Fruit fly (Drosophila melanogaster) whole organism, embryonic: Measurements from ENCODE around the gene Rpp20.

ENCODE experiments used
- Atf3 ChIP-seq: fragments of 200-800 bp; sonication (Bioruptor generic); optimal IDR thresholded peaks from 3 replicates; lab custom pipeline; 2016; ENCODE audit warnings: missing biosample characterization, missing genetic modification characterization
- Atf6 ChIP-seq: fragments of 200-800 bp; sonication (Bioruptor generic); IDR thresholded peaks from 2 replicates; pipeline ENCODE4 v1.3.6; 2022; ENCODE audit warnings: missing biosample characterization, missing genetic modification characterization
- BEAF-32 ChIP-seq: fragments of 200-800 bp; sonication (Bioruptor generic); optimal IDR thresholded peaks from 3 replicates; lab custom pipeline; 2017; ENCODE audit warnings: missing biosample characterization, missing genetic modification characterization, mild to moderate bottlenecking, moderate library complexity, missing genetic modification reagents
- CG10321 ChIP-seq: fragments of 200-800 bp; sonication (Bioruptor generic); IDR thresholded peaks from 2 replicates; pipeline ENCODE4 v1.3.6; 2022; ENCODE audit warnings: missing biosample characterization, missing genetic modification characterization
- CG11398 ChIP-seq: fragments of 200-800 bp; sonication (Bioruptor generic); optimal IDR thresholded peaks from 2 replicates; lab custom pipeline; 2016; ENCODE audit warnings: missing biosample characterization, missing genetic modification characterization
- CG11695 ChIP-seq: fragments of 200-800 bp; sonication (Bioruptor generic); IDR thresholded peaks from 3 replicates; pipeline ENCODE4 v1.3.6; 2022; ENCODE audit warnings: missing biosample characterization, missing genetic modification characterization
- CG1233 ChIP-seq: fragments of 200-800 bp; sonication (Bioruptor generic); optimal IDR thresholded peaks from 4 replicates; lab custom pipeline; 2018; ENCODE audit warnings: missing biosample characterization, mild to moderate bottlenecking, missing genetic modification characterization
- CG15479 ChIP-seq: fragments of 200-800 bp; sonication (Bioruptor generic); optimal IDR thresholded peaks from 3 replicates; lab custom pipeline; 2019; ENCODE audit warnings: missing biosample characterization, mild to moderate bottlenecking, missing genetic modification characterization, moderate library complexity
- CG1602 ChIP-seq: fragments of 200-800 bp; sonication (Bioruptor generic); optimal IDR thresholded peaks from 3 replicates; lab custom pipeline; 2016; ENCODE audit warnings: missing biosample characterization, missing genetic modification characterization
- CG1603 ChIP-seq: fragments of 200-800 bp; sonication (Bioruptor generic); optimal IDR thresholded peaks from 2 replicates; lab custom pipeline; 2019; ENCODE audit warnings: missing biosample characterization, mild to moderate bottlenecking, missing genetic modification characterization, moderate library complexity
- CG1792 ChIP-seq: fragments of 200-800 bp; sonication (Bioruptor generic); optimal IDR thresholded peaks from 2 replicates; lab custom pipeline; 2016; ENCODE audit warnings: missing biosample characterization, missing genetic modification characterization
- CG1832 ChIP-seq: fragments of 200-800 bp; sonication (Bioruptor generic); optimal IDR thresholded peaks from 2 replicates; lab custom pipeline; 2017; ENCODE audit warnings: missing biosample characterization, mild to moderate bottlenecking, missing genetic modification characterization, inconsistent platforms
- CG18599 ChIP-seq: fragments of 200-800 bp; sonication (Bioruptor generic); optimal IDR thresholded peaks from 3 replicates; lab custom pipeline; 2017; ENCODE audit warnings: missing biosample characterization, missing genetic modification characterization, mild to moderate bottlenecking, moderate library complexity, missing genetic modification reagents
- CG4360 ChIP-seq: fragments of 200-800 bp; sonication (Bioruptor generic); IDR thresholded peaks from 2 replicates; pipeline ENCODE4 v1.3.6; 2022; ENCODE audit warnings: missing biosample characterization, missing genetic modification characterization
- CG4404 ChIP-seq: fragments of 200-800 bp; sonication (Bioruptor generic); IDR thresholded peaks from 2 replicates; pipeline ENCODE4 v1.3.6; 2022; ENCODE audit warnings: missing biosample characterization, missing genetic modification characterization
- CG4617 ChIP-seq: fragments of 200-800 bp; sonication (Bioruptor generic); optimal IDR thresholded peaks from 3 replicates; lab custom pipeline; 2016; ENCODE audit warnings: missing biosample characterization, missing genetic modification characterization, borderline replicate concordance
- CG4854 ChIP-seq: fragments of 200-800 bp; sonication (Bioruptor generic); optimal IDR thresholded peaks from 2 replicates; lab custom pipeline; 2016; ENCODE audit warnings: missing biosample characterization, missing genetic modification characterization, inconsistent platforms
- CG6854 ChIP-seq: fragments of 200-800 bp; sonication (Bioruptor generic); optimal IDR thresholded peaks from 3 replicates; lab custom pipeline; 2017; ENCODE audit warnings: missing biosample characterization, mild to moderate bottlenecking, missing genetic modification characterization
- CG8281 ChIP-seq: fragments of 200-800 bp; sonication (Bioruptor generic); optimal IDR thresholded peaks from 2 replicates; lab custom pipeline; 2018; ENCODE audit warnings: missing biosample characterization, mild to moderate bottlenecking, missing genetic modification characterization, moderate library complexity
- CG8478 ChIP-seq: fragments of >200 bp; optimal IDR thresholded peaks from 2 replicates; lab custom pipeline; 2018
- CG9437 ChIP-seq: fragments of 200-800 bp; sonication (Bioruptor generic); optimal IDR thresholded peaks from 2 replicates; lab custom pipeline; 2018; ENCODE audit warnings: missing biosample characterization, mild to moderate bottlenecking, missing genetic modification characterization
- Dad ChIP-seq: fragments of 200-800 bp; sonication (Bioruptor generic); optimal IDR thresholded peaks from 3 replicates; lab custom pipeline; 2016; ENCODE audit warnings: missing biosample characterization, missing genetic modification characterization
- E2f2 ChIP-seq: fragments of 200-800 bp; sonication (Bioruptor generic); IDR thresholded peaks from 2 replicates; pipeline ENCODE4 v1.3.6; 2022; ENCODE audit warnings: missing biosample characterization, missing genetic modification characterization
- Ets97D ChIP-seq: fragments of 200-800 bp; sonication (Bioruptor generic); optimal IDR thresholded peaks from 3 replicates; lab custom pipeline; 2016; ENCODE audit warnings: missing biosample characterization, missing genetic modification characterization
- Rfx ChIP-seq: fragments of 200-800 bp; sonication (Bioruptor generic); IDR thresholded peaks from 2 replicates; pipeline ENCODE4 v1.3.6; 2022; ENCODE audit warnings: missing biosample characterization, missing genetic modification characterization
- Side ChIP-seq: fragments of 200-800 bp; sonication (Bioruptor generic); optimal IDR thresholded peaks from 2 replicates; lab custom pipeline; 2016; ENCODE audit warnings: missing biosample characterization, missing genetic modification characterization
- Trl ChIP-seq, 3 experiments: fragments of >200 bp in 2 of 3; fragments of 200-800 bp in 1 of 3; sonication (Bioruptor generic) in 1 of 3; optimal IDR thresholded peaks; 2 replicates in 1 of 3; 3 replicates in 2 of 3; lab custom pipeline; 2016 to 2017; ENCODE audit warnings: missing biosample characterization in 1 of 3, missing genetic modification characterization in 1 of 3
- cas ChIP-seq: fragments of 200-800 bp; sonication (Bioruptor generic); IDR thresholded peaks from 2 replicates; pipeline ENCODE4 v1.3.6; 2022; ENCODE audit warnings: missing biosample characterization, missing genetic modification characterization
- chm ChIP-seq: fragments of 200-800 bp; sonication (Bioruptor generic); IDR thresholded peaks from 2 replicates; pipeline ENCODE4 v1.3.6; 2022; ENCODE audit warnings: missing biosample characterization, missing genetic modification characterization
- eyg ChIP-seq: fragments of 200-800 bp; sonication (Bioruptor generic); optimal IDR thresholded peaks from 3 replicates; lab custom pipeline; 2016; ENCODE audit warnings: missing biosample characterization, missing genetic modification characterization
- fd64A ChIP-seq: fragments of 200-800 bp; sonication (Bioruptor generic); optimal IDR thresholded peaks from 3 replicates; lab custom pipeline; 2018; ENCODE audit warnings: missing biosample characterization, mild to moderate bottlenecking, missing genetic modification characterization
- insv ChIP-seq, 2 experiments: fragments of 200-800 bp; sonication (Bioruptor generic); optimal IDR thresholded peaks; 3 replicates each; lab custom pipeline; 2016 to 2018; ENCODE audit warnings: missing biosample characterization in 2 of 2, missing genetic modification characterization in 2 of 2
- inv ChIP-seq: fragments of 200-800 bp; sonication (Bioruptor generic); IDR thresholded peaks from 2 replicates; pipeline ENCODE4 v1.3.6; 2022; ENCODE audit warnings: missing biosample characterization, missing genetic modification characterization; ENCODE audit not compliant: partially characterized antibody
- jigr1 ChIP-seq: fragments of 200-800 bp; sonication (Bioruptor generic); IDR thresholded peaks from 3 replicates; pipeline ENCODE4 v1.3.6; 2022; ENCODE audit warnings: missing biosample characterization, missing genetic modification characterization
- lmd ChIP-seq: fragments of 200-800 bp; sonication (Bioruptor generic); IDR thresholded peaks from 2 replicates; pipeline ENCODE4 v1.3.6; 2022; ENCODE audit warnings: missing biosample characterization, missing genetic modification characterization
- nom ChIP-seq: fragments of 200-800 bp; sonication (Bioruptor generic); optimal IDR thresholded peaks from 2 replicates; lab custom pipeline; 2017; ENCODE audit warnings: missing biosample characterization, missing genetic modification characterization, mild to moderate bottlenecking, moderate library complexity, missing genetic modification reagents
- phol ChIP-seq: fragments of 200-800 bp; sonication (Bioruptor generic); optimal IDR thresholded peaks from 3 replicates; lab custom pipeline; 2018; ENCODE audit warnings: missing biosample characterization, mild to moderate bottlenecking, missing genetic modification characterization, moderate library complexity
- prd ChIP-seq, 3 experiments: fragments of >200 bp in 2 of 3; fragments of 200-800 bp in 1 of 3; sonication (Bioruptor generic) in 1 of 3; optimal IDR thresholded peaks in 2 of 3; IDR thresholded peaks in 1 of 3; 2 replicates in 2 of 3; 3 replicates in 1 of 3; pipeline versions ENCODE4 v1.3.6 to Lab custom; 2017 to 2022; ENCODE audit warnings: missing biosample characterization in 1 of 3, missing genetic modification characterization in 1 of 3
- pros ChIP-seq: fragments of 200-800 bp; sonication (Bioruptor generic); optimal IDR thresholded peaks from 3 replicates; lab custom pipeline; 2019; ENCODE audit warnings: missing biosample characterization, mild to moderate bottlenecking, missing genetic modification characterization, moderate library complexity
- pum ChIP-seq: fragments of 200-800 bp; sonication (Bioruptor generic); optimal IDR thresholded peaks from 2 replicates; lab custom pipeline; 2016; ENCODE audit warnings: missing biosample characterization, missing genetic modification characterization
- ro ChIP-seq: fragments of 200-800 bp; sonication (Bioruptor generic); IDR thresholded peaks from 2 replicates; pipeline ENCODE4 v1.3.6; 2022; ENCODE audit warnings: missing biosample characterization, missing genetic modification characterization
- sqz ChIP-seq: fragments of 200-800 bp; sonication (Bioruptor generic); optimal IDR thresholded peaks from 3 replicates; lab custom pipeline; 2018; ENCODE audit warnings: missing biosample characterization, mild to moderate bottlenecking, missing genetic modification characterization
- tap ChIP-seq: fragments of 200-800 bp; optimal IDR thresholded peaks from 3 replicates; lab custom pipeline; 2019; ENCODE audit warnings: missing biosample characterization, mild to moderate bottlenecking, missing genetic modification characterization, moderate library complexity
- wek ChIP-seq: fragments of 200-800 bp; sonication (Bioruptor generic); optimal IDR thresholded peaks from 3 replicates; lab custom pipeline; 2018; ENCODE audit warnings: missing biosample characterization, mild to moderate bottlenecking, missing genetic modification characterization, moderate library complexity
- zen ChIP-seq: fragments of 200-800 bp; sonication (Bioruptor generic); optimal IDR thresholded peaks from 3 replicates; lab custom pipeline; 2018; ENCODE audit warnings: missing biosample characterization, mild to moderate bottlenecking, missing genetic modification characterization, moderate library complexity
- zf30C ChIP-seq: fragments of 200-800 bp; sonication (Bioruptor generic); optimal IDR thresholded peaks from 3 replicates; lab custom pipeline; 2018; ENCODE audit warnings: missing biosample characterization, mild to moderate bottlenecking, missing genetic modification characterization

The Rpp20 gene

dm6 chrX:19781861-19782260 lies 37.6 kb downstream of the Rpp20 start:
- peak; percentile 61 for TF ChIP-seq CG8478 (lab: Kevin White, UChicago)
- TF ChIP-seq eyg (GFP tag; lab: Kevin White, UChicago): no peak
- TF ChIP-seq Atf6: no peak
- no peak for TF ChIP-seq prd (optimal IDR thresholded peaks at IDR 0.05; lab: Kevin White, UChicago)
- TF ChIP-seq prd (GFP tag; IDR thresholded peaks at IDR 0.05; lab: Robert Waterston, UW): peak; percentile 5; the same call in 1 of the 3 replicates

DNA sequence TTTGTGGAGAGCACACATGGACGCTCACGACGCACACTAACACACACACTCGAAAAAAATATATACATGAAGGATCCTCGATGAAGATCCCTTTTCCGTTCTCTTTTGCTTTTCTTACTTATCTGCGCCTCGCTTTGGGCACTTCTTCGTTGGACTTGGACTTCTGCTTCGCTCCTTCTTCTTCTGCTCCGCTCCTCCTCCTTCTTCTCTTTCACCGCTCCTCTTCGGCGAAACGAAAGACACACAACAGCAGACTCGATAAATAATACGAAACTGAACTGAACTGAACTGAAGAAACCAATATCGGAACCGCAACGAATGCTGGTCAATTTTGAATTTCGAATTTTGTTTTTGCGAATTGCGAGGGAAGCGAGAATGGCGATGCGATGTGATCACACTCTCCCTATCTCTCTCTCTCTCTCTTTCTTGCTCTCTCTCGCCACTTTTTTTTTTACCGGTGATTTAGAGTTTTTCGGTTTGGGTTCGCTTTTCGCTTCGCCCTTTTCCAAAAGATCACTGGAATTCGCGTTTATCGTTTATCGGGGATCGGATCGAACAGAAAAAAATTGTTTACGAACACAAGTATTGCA lies 38.6 kb downstream of the Rpp20 start:
- TF ChIP-seq Trl (optimal IDR thresholded peaks at IDR 0.05; lab: Kevin White, UChicago) (peak in 1 of 2 experiments; percentile 17), Trl (GFP tag; optimal IDR thresholded peaks at IDR 0.05; lab: Kevin White, UChicago) (no peak), zf30C (GFP tag; lab: Kevin White, UChicago) (peak; percentile 43), sqz (peak; percentile 44), CG18599 (GFP tag; lab: Kevin White, UChicago) (no peak), CG15479 (GFP tag; lab: Kevin White, UChicago) (peak; percentile 50), CG1832 (GFP tag; lab: Kevin White, UChicago) (peak; percentile 25)

dm6 chrX:19783457-19783856 lies 39.2 kb downstream of the Rpp20 start, which contains the start of gene zld:
TSS of gene zld (minus strand) at chrX:19783548.
- no peak for TF ChIP-seq Atf3 (GFP tag; lab: Kevin White, UChicago)
- no peak for TF ChIP-seq CG1603 (tag; lab: Kevin White, UChicago)
- TF ChIP-seq CG10321 (GFP tag; lab: Robert Waterston, UW): no peak
- TF ChIP-seq CG11695 (GFP tag; lab: Robert Waterston, UW): no peak
- TF ChIP-seq inv (GFP tag; lab: Robert Waterston, UW): no peak
- no peak for TF ChIP-seq nom (GFP tag; lab: Kevin White, UChicago)
- TF ChIP-seq pros: peak; percentile 43
- no peak for TF ChIP-seq CG4617
- TF ChIP-seq pum (GFP tag; lab: Kevin White, UChicago): no peak
- peak; percentile 49 for TF ChIP-seq CG4360 (GFP tag; lab: Robert Waterston, UW)
- TF ChIP-seq Atf6: no peak
- TF ChIP-seq wek (GFP tag; lab: Kevin White, UChicago): peak; percentile 1
- TF ChIP-seq CG1602 (GFP tag; lab: Kevin White, UChicago): no peak
- TF ChIP-seq CG8281 (tag; lab: Kevin White, UChicago): no peak
- TF ChIP-seq insv (GFP tag; optimal IDR thresholded peaks at IDR 0.05; lab: Kevin White, UChicago): no peak
- TF ChIP-seq Rfx (GFP tag; lab: Robert Waterston, UW): no peak
- no peak for TF ChIP-seq Dad (GFP tag; lab: Kevin White, UChicago)
- no peak for TF ChIP-seq CG6854 (GFP tag; lab: Kevin White, UChicago)
- TF ChIP-seq E2f2: no peak
- no peak for TF ChIP-seq phol (tag; lab: Kevin White, UChicago)
- no peak for TF ChIP-seq CG1792 (GFP tag; lab: Kevin White, UChicago)
- no peak for TF ChIP-seq prd (optimal IDR thresholded peaks at IDR 0.05; lab: Kevin White, UChicago)
- TF ChIP-seq prd (GFP tag; IDR thresholded peaks at IDR 0.05; lab: Robert Waterston, UW): no peak
- no peak for TF ChIP-seq tap (tag; lab: Kevin White, UChicago)
- TF ChIP-seq Trl (optimal IDR thresholded peaks at IDR 0.05; lab: Kevin White, UChicago): no peak
- TF ChIP-seq Trl (GFP tag; optimal IDR thresholded peaks at IDR 0.05; lab: Kevin White, UChicago): no peak
- TF ChIP-seq BEAF-32 (GFP tag; lab: Kevin White, UChicago): no peak
- TF ChIP-seq lmd (GFP tag; lab: Robert Waterston, UW): no peak
- TF ChIP-seq chm (GFP tag; lab: Robert Waterston, UW): peak; percentile 60; the same call in 1 of the 2 replicates
- no peak for TF ChIP-seq ro (GFP tag; lab: Robert Waterston, UW)
- no peak for TF ChIP-seq CG11398 (GFP tag; lab: Kevin White, UChicago)
- TF ChIP-seq Ets97D (GFP tag; lab: Kevin White, UChicago): no peak
- TF ChIP-seq CG9437: no peak
- no peak for TF ChIP-seq fd64A (GFP tag; lab: Kevin White, UChicago)
- TF ChIP-seq CG1233 (GFP tag; lab: Kevin White, UChicago): no peak
- peak; percentile 19 for TF ChIP-seq zen (tag; lab: Kevin White, UChicago)
- no peak for TF ChIP-seq Side (GFP tag; lab: Kevin White, UChicago)
- TF ChIP-seq CG4854: no peak
- no peak for TF ChIP-seq CG4404 (GFP tag; lab: Robert Waterston, UW)
- no peak for TF ChIP-seq jigr1 (GFP tag; lab: Robert Waterston, UW)
- no peak for TF ChIP-seq cas (GFP tag; lab: Robert Waterston, UW)
